Worm (Caenorhabditis elegans): ENCODE results near the gene mig-32.
A peak's percentile ranks its signal among the peaks of the same experiment; 100 is the strongest.

Gene mig-32

DNA sequence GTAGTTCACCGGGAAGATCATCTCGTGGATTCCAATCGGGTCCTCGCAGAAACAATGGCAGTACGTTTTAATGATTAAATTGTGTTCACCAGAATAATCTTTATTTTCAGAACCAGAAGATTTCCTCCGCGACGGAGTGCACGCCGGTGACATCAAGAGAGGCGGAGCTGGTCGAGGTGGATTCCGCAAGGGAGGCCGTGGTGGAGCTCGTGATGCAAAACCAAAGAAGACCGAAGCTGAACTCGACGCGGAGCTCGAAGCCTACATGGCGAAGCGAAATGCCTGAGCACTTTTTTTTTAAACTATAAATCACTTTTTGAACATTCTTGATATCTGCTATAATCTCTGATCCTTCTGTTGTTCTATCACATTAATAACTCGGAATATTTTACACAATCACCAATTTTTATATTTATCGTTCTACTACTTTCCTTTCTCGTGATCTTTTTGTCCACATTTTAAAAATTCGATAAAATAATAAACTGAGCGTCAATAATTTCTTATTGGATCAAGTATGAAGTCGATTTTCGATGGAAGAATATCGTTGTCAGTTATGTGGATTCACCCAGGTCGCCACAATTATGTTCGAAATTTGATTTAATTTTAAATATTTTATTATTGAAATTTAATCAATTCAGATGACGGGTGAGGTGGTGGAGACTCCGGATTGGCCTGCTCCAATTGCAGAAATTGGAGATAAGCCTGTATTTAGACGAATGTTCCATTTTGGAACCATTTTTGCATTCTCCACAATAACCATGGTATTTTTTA, 32.5 kb upstream of the mig-32 start, which contains the start of gene dhhc-6 (continued):
- 0 out of 2 replicates have a peak, but pooled peaks have one; percentile 30 for TF ChIP-seq hsf-1 (GFP tag; IDR thresholded peaks at IDR 0.05)
- TF ChIP-seq ztf-26 (tag; optimal IDR thresholded peaks at IDR 0.05), result no peak
- no peak for TF ChIP-seq ceh-79 (tag; optimal IDR thresholded peaks at IDR 0.05)
- TF ChIP-seq K11D2.4 (GFP tag; IDR thresholded peaks at IDR 0.05), result no peak
- TF ChIP-seq gei-17 (GFP tag; optimal IDR thresholded peaks at IDR 0.05), result no peak
- no peak for TF ChIP-seq lsy-27 (tag; optimal IDR thresholded peaks at IDR 0.05; ENCODE audit: borderline replicate concordance, insufficient read depth)
- no peak for TF ChIP-seq lsl-1 (GFP tag; optimal IDR thresholded peaks at IDR 0.05)
- TF ChIP-seq Y53G8AR.9 (GFP tag; conservative IDR thresholded peaks at IDR 0.05), result 0 out of 2 replicates have a peak, but pooled peaks have one; percentile 18
- 0 out of 2 replicates have a peak, but pooled peaks have one; percentile 27 for TF ChIP-seq ekl-4 (GFP tag; IDR thresholded peaks at IDR 0.05)
- TF ChIP-seq B0261.1 (tag; optimal IDR thresholded peaks at IDR 0.05), result no peak
- no peak for TF ChIP-seq tbx-9 (tag; optimal IDR thresholded peaks at IDR 0.05; ENCODE audit: borderline replicate concordance)
- TF ChIP-seq atf-7 (tag; optimal IDR thresholded peaks at IDR 0.05), result no peak
- peak; percentile 19; the same call in 1 of the 2 replicates for TF ChIP-seq madf-6 (GFP tag; IDR thresholded peaks at IDR 0.05)
- TF ChIP-seq madf-3 (GFP tag; IDR thresholded peaks at IDR 0.05), result peak; percentile 84
- TF ChIP-seq F52B5.7 (tag; optimal IDR thresholded peaks at IDR 0.05), result no peak
- TF ChIP-seq nhr-80 (tag; optimal IDR thresholded peaks at IDR 0.05), result no peak
- no peak for TF ChIP-seq hlh-26 (GFP tag; conservative IDR thresholded peaks at IDR 0.05)
- no peak for TF ChIP-seq hmg-20 (GFP tag; IDR thresholded peaks at IDR 0.05)
- TF ChIP-seq zfh-2 (GFP tag; conservative IDR thresholded peaks at IDR 0.05), result peak; percentile 70

DNA sequence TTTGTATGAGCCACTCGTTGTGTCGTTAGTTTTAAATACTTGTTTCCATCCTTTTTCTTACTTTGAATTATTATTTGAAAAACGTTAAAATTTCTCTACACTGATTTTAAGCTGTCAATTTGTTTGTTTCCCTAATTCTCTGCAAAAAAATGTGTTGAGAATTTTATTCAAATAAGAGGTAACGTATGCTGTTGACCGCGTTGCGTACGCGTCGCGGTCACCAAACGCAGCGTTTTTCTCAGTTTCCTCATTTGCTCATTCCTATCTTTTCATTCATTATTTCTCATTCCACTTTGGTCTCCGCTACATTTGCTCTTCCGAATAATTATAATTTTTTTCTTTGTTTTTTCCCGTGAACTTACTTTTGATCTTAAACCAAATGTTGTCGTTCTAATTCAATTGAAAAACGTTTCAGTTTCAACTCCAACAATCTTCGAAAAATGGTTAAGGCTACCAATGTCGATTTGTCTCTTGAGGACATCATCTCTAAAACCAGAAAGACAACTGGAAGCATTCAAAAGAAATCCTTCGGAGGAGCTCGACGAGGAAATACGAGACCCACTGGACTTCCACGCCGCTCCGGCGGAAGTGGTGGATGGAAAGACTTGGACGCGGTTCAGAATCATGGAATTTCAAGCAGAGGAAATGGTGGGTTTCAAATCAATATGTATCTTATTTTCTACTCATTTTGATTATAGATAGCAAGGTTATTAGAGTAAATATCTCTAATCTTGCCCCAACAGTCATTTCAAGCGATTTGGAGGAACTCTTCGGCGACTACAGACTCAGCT, 31.1 kb upstream of the mig-32 start, which contains the start of gene aly-3:
aly-3 (plus strand) TSS at position 409 of the 791 bp plus-strand sequence.
- TF ChIP-seq madf-3 (GFP tag; IDR thresholded peaks at IDR 0.05), result peak; percentile 89
- TF ChIP-seq F23B12.7 (tag; optimal IDR thresholded peaks at IDR 0.05; ENCODE audit: insufficient read depth), result no peak
- no peak for TF ChIP-seq lir-1 (GFP tag; conservative IDR thresholded peaks at IDR 0.05)
- TF ChIP-seq ama-1 (optimal IDR thresholded peaks at IDR 0.05), result no peak
- peak in 1 of 2 experiments; percentile 15 for TF ChIP-seq ama-1 (GFP tag; optimal IDR thresholded peaks at IDR 0.05)
- no peak for TF ChIP-seq atf-7 (tag; optimal IDR thresholded peaks at IDR 0.05)
- no peak for TF ChIP-seq mel-28 (tag; optimal IDR thresholded peaks at IDR 0.05; ENCODE audit: borderline replicate concordance)
- no peak for TF ChIP-seq bed-2 (GFP tag; IDR thresholded peaks at IDR 0.05)
- TF ChIP-seq T07F8.4 (tag; optimal IDR thresholded peaks at IDR 0.05), result no peak
- TF ChIP-seq F57C9.4 (tag; optimal IDR thresholded peaks at IDR 0.05), result no peak
- TF ChIP-seq lsl-1 (GFP tag; optimal IDR thresholded peaks at IDR 0.05), result no peak
- no peak for TF ChIP-seq unc-62 (GFP tag; optimal IDR thresholded peaks at IDR 0.05)
- no peak for TF ChIP-seq rpc-1 (optimal IDR thresholded peaks at IDR 0.05)
- no peak for TF ChIP-seq rpc-1 (tag; optimal IDR thresholded peaks at IDR 0.05)
- TF ChIP-seq sea-2 (GFP tag; IDR thresholded peaks at IDR 0.05), result no peak
- TF ChIP-seq ZK185.1 (tag; optimal IDR thresholded peaks at IDR 0.05; ENCODE audit: poor library complexity, severe bottlenecking), result no peak
- TF ChIP-seq aptf-2 (GFP tag; conservative IDR thresholded peaks at IDR 0.05), result no peak
- TF ChIP-seq akir-1 (GFP tag; optimal IDR thresholded peaks at IDR 0.05), result no peak
- no peak for TF ChIP-seq him-1 (tag; optimal IDR thresholded peaks at IDR 0.05)
- no peak for TF ChIP-seq ceh-40 (GFP tag; IDR thresholded peaks at IDR 0.05)
- TF ChIP-seq hlh-12 (tag; optimal IDR thresholded peaks at IDR 0.05), result no peak
- TF ChIP-seq ztf-25 (GFP tag; IDR thresholded peaks at IDR 0.05), result no peak
- no peak for TF ChIP-seq F52B5.7 (tag; optimal IDR thresholded peaks at IDR 0.05)
- no peak for TF ChIP-seq F39B2.1 (GFP tag; IDR thresholded peaks at IDR 0.05)
- no peak for TF ChIP-seq hmg-20 (GFP tag; IDR thresholded peaks at IDR 0.05)
- no peak for TF ChIP-seq ztf-28 (GFP tag; IDR thresholded peaks at IDR 0.05)
- no peak for TF ChIP-seq egrh-3 (GFP tag; IDR thresholded peaks at IDR 0.05)
- TF ChIP-seq nfyb-1 (GFP tag; IDR thresholded peaks at IDR 0.05), result no peak
- no peak for TF ChIP-seq hsf-1 (GFP tag; IDR thresholded peaks at IDR 0.05)
- TF ChIP-seq nhr-80 (tag; optimal IDR thresholded peaks at IDR 0.05), result peak; percentile 6
- TF ChIP-seq pha-4 (tag; optimal IDR thresholded peaks at IDR 0.05), result no peak
- no peak for TF ChIP-seq ekl-4 (GFP tag; IDR thresholded peaks at IDR 0.05)
- no peak for TF ChIP-seq cebp-1 (GFP tag; IDR thresholded peaks at IDR 0.05)
- peak; percentile 8 for TF ChIP-seq cebp-1 (tag; optimal IDR thresholded peaks at IDR 0.05)
